Worm (Caenorhabditis elegans) whole organism, L3 larva: ENCODE data around the gene ZK1010.2.
A peak's percentile ranks its signal among the peaks of the same experiment; 100 is the strongest.

Experiments used
- aly-2 ChIP-seq: fragments of 150-350 bp; optimal IDR thresholded peaks from 2 replicates; lab custom pipeline; 2014; ENCODE audit warnings: missing biosample characterization, missing genetic modification characterization
- ama-1 ChIP-seq: fragments of 150-350 bp; optimal IDR thresholded peaks from 2 replicates; lab custom pipeline; 2018
- ceh-28 ChIP-seq: fragments of 150-350 bp; optimal IDR thresholded peaks from 2 replicates; lab custom pipeline; 2014; ENCODE audit warnings: missing biosample characterization, missing genetic modification reagents, missing genetic modification characterization
- ceh-82 ChIP-seq: fragments of 150-350 bp; optimal IDR thresholded peaks from 2 replicates; lab custom pipeline; 2014; ENCODE audit warnings: missing biosample characterization, missing genetic modification characterization
- egl-27 ChIP-seq: sonication (generic microtip); optimal IDR thresholded peaks from 4 replicates; lab custom pipeline; 2017; ENCODE audit warnings: missing biosample characterization, missing genetic modification reagents, missing genetic modification characterization
- elt-3 ChIP-seq, 3 experiments: fragments of 150-350 bp in 1 of 3; sonication (generic microtip) in 2 of 3; optimal IDR thresholded peaks; 2 replicates in 2 of 3; 4 replicates in 1 of 3; lab custom pipeline; 2014 to 2017; ENCODE audit warnings: missing biosample characterization in 3 of 3, missing genetic modification characterization in 3 of 3
- fos-1 ChIP-seq: fragments of 150-350 bp; optimal IDR thresholded peaks from 2 replicates; lab custom pipeline; 2014; ENCODE audit warnings: missing biosample characterization, missing genetic modification characterization
- jun-1 ChIP-seq: fragments of 150-350 bp; optimal IDR thresholded peaks from 2 replicates; lab custom pipeline; 2014; ENCODE audit warnings: missing biosample characterization, missing genetic modification reagents, missing genetic modification characterization
- nhr-237 ChIP-seq: fragments of 150-350 bp; optimal IDR thresholded peaks from 2 replicates; lab custom pipeline; 2014; ENCODE audit warnings: missing biosample characterization, missing genetic modification characterization
- nhr-28 ChIP-seq: fragments of 150-350 bp; optimal IDR thresholded peaks from 2 replicates; lab custom pipeline; 2014; ENCODE audit warnings: missing biosample characterization, missing genetic modification characterization
- nhr-77 ChIP-seq: fragments of 150-350 bp; optimal IDR thresholded peaks from 2 replicates; lab custom pipeline; 2014; ENCODE audit warnings: missing biosample characterization, missing genetic modification characterization
- skn-1 ChIP-seq: fragments of 150-350 bp; optimal IDR thresholded peaks from 2 replicates; lab custom pipeline; 2014; ENCODE audit warnings: missing biosample characterization, missing genetic modification characterization
- zag-1 ChIP-seq: fragments of 150-350 bp; optimal IDR thresholded peaks from 2 replicates; lab custom pipeline; 2014; ENCODE audit warnings: missing biosample characterization, missing genetic modification characterization
- ztf-4 ChIP-seq: fragments of 150-350 bp; optimal IDR thresholded peaks from 2 replicates; lab custom pipeline; 2014; ENCODE audit warnings: missing biosample characterization, missing genetic modification characterization

ce11 chrIII:13015754-13016317 is 38.2 kb upstream of the ZK1010.2 start:
- TF ChIP-seq nhr-77 (tag; lab: Kevin White, UChicago) = no peak
- peak; percentile 45 for TF ChIP-seq jun-1 (tag; lab: Kevin White, UChicago)
- no peak for TF ChIP-seq nhr-28
- no peak for TF ChIP-seq zag-1 (tag; lab: Kevin White, UChicago)
- no peak for TF ChIP-seq ama-1 (lab: Kevin White, UChicago)
- no peak for TF ChIP-seq elt-3 (tag; optimal IDR thresholded peaks at IDR 0.05; lab: Kevin White, UChicago)
- no peak for TF ChIP-seq egl-27 (tag; lab: Kevin White, UChicago)
- TF ChIP-seq skn-1 (tag; lab: Kevin White, UChicago) = peak; percentile 51
- TF ChIP-seq aly-2 = no peak
- TF ChIP-seq ceh-28 (tag; lab: Kevin White, UChicago) = no peak
- TF ChIP-seq fos-1 = no peak
- TF ChIP-seq ztf-4 (tag; lab: Kevin White, UChicago) = no peak
- no peak for TF ChIP-seq ceh-82 (tag; lab: Kevin White, UChicago)
- TF ChIP-seq nhr-237 (tag; lab: Kevin White, UChicago) = no peak
